Worm (Caenorhabditis elegans): ENCODE measurements around the gene srx-133.

DNA sequence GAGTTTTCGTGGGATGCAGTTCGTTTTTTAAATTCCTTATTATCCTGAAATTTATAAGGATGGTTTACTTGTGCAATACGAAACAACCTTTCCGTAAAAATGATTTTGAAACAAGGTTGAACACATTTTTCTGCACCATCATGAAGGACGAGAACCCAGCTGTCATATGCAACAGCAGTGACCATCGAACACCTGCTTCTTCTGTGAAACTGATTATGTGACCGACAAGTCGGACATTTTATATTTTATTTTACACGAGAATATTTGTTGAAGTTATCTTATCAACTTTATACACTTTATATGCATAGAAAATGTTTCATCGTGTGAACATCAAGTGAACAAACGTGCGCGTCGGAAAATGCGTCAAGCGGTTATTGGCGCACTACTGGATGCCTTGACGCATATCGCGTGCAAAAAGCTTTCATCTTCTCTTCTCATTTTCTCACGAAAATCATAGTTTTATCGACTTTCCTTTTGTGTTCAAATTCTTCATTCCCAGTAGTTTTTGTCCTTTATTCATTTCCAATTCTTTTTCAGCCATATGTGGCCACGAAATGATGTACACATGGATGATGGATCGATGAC is 29.6 kb upstream of the srx-133 start, which contains the start of gene sel-10:
- TF ChIP-seq nhr-6 (tag; optimal IDR thresholded peaks at IDR 0.05) = peak; percentile 89
- TF ChIP-seq fos-1 (tag; optimal IDR thresholded peaks at IDR 0.05) = no peak
- no peak for TF ChIP-seq snpc-4 (tag; optimal IDR thresholded peaks at IDR 0.05)
- no peak for TF ChIP-seq ama-1 (optimal IDR thresholded peaks at IDR 0.05)
- no peak for TF ChIP-seq ctbp-1 (GFP tag; IDR thresholded peaks at IDR 0.05)
- TF ChIP-seq nhr-102 (tag; optimal IDR thresholded peaks at IDR 0.05) = no peak
- no peak for TF ChIP-seq nhr-10 (tag; optimal IDR thresholded peaks at IDR 0.05)
- TF ChIP-seq nhr-237 (tag; optimal IDR thresholded peaks at IDR 0.05) = no peak
- no peak for TF ChIP-seq lin-29 (GFP tag; IDR thresholded peaks at IDR 0.05)
- TF ChIP-seq F49E8.2 (tag; optimal IDR thresholded peaks at IDR 0.05; ENCODE audit: borderline replicate concordance) = no peak
- TF ChIP-seq zag-1 (tag; optimal IDR thresholded peaks at IDR 0.05) = no peak
- no peak for TF ChIP-seq aly-2 (tag; optimal IDR thresholded peaks at IDR 0.05)
- TF ChIP-seq F37D6.2 (tag; optimal IDR thresholded peaks at IDR 0.05) = peak; percentile 36
